Fruit fly (Drosophila melanogaster) whole organism: ENCODE results near the gene Cals.

ENCODE experiments used
- pan ChIP-seq: fragments of >200 bp; optimal IDR thresholded peaks from 2 replicates; lab custom pipeline; 2017
- psq ChIP-seq: fragments of >200 bp; optimal IDR thresholded peaks from 2 replicates; lab custom pipeline; 2017
- usp ChIP-seq: fragments of >200 bp; optimal IDR thresholded peaks from 2 replicates; lab custom pipeline; 2017; ENCODE audit warnings: missing biosample characterization, missing genetic modification characterization, mixed read lengths

DNA sequence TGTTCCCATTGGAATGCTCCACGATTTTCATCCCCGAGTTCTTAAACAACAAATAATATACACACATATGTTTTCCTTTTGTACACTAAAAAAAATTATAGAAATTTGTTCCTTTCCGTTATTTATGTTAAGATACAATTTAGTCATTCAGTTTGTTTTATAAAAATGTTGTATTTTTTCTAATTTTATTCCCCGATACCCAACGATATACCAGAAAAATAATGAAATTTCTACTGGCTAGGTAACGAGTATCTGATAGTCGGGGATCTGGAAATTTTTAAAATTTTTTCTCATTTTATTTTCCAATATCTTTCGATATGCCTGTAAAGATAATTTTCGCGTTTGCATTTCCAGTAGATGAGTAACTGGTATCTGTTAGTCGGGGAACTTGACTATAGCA lies 29.7 kb downstream of the Cals start:
- TF ChIP-seq psq, result no peak
- no peak for TF ChIP-seq usp
- TF ChIP-seq pan (lab: Kevin White, UChicago), result no peak
